Fruit fly (Drosophila melanogaster) whole organism, embryonic: ENCODE measurements around the gene Nf1.

Experiments used
- CG10543 ChIP-seq: fragments of 200-800 bp; sonication (Bioruptor generic); optimal IDR thresholded peaks from 3 replicates; lab custom pipeline; 2017; ENCODE audit warnings: missing biosample characterization, mild to moderate bottlenecking, missing genetic modification characterization, moderate library complexity
- CG11504 ChIP-seq: fragments of 200-800 bp; sonication (Bioruptor generic); optimal IDR thresholded peaks from 3 replicates; lab custom pipeline; 2019; ENCODE audit warnings: missing biosample characterization, mild to moderate bottlenecking, missing genetic modification characterization, moderate library complexity
- CG11560 ChIP-seq: fragments of 200-800 bp; sonication (Bioruptor generic); IDR thresholded peaks from 3 replicates; pipeline ENCODE4 v1.3.6; 2022; ENCODE audit warnings: missing biosample characterization, missing genetic modification characterization
- CG12071 ChIP-seq: fragments of 200-800 bp; sonication (Bioruptor generic); optimal IDR thresholded peaks from 3 replicates; lab custom pipeline; 2018; ENCODE audit warnings: missing biosample characterization, mild to moderate bottlenecking, missing genetic modification characterization
- CG13287 ChIP-seq: fragments of 200-800 bp; sonication (Bioruptor generic); IDR thresholded peaks from 2 replicates; pipeline ENCODE4 v1.3.6; 2022; ENCODE audit warnings: missing biosample characterization, missing genetic modification characterization; ENCODE audit not compliant: partially characterized antibody
- CG14710 ChIP-seq: fragments of 200-800 bp; sonication (Bioruptor generic); optimal IDR thresholded peaks from 3 replicates; lab custom pipeline; 2019; ENCODE audit warnings: missing biosample characterization, mild to moderate bottlenecking, missing genetic modification characterization, moderate library complexity
- CG15269 ChIP-seq: fragments of 200-800 bp; sonication (Bioruptor generic); optimal IDR thresholded peaks from 2 replicates; lab custom pipeline; 2018; ENCODE audit warnings: missing biosample characterization, mild to moderate bottlenecking, missing genetic modification characterization, moderate library complexity
- CG16813 ChIP-seq: fragments of 200-800 bp; sonication (Bioruptor generic); IDR thresholded peaks from 3 replicates; pipeline ENCODE4 v1.3.6; 2022; ENCODE audit warnings: missing biosample characterization, missing genetic modification characterization; ENCODE audit not compliant: partially characterized antibody
- CG17328 ChIP-seq: fragments of 200-800 bp; sonication (Bioruptor generic); IDR thresholded peaks from 2 replicates; pipeline ENCODE4 v1.3.6; 2022; ENCODE audit warnings: missing biosample characterization, missing genetic modification characterization
- CG17385 ChIP-seq: fragments of 200-800 bp; sonication (Bioruptor generic); optimal IDR thresholded peaks from 3 replicates; lab custom pipeline; 2018; ENCODE audit warnings: missing biosample characterization, mild to moderate bottlenecking, missing genetic modification characterization
- CG2712 ChIP-seq: fragments of 200-800 bp; optimal IDR thresholded peaks from 3 replicates; lab custom pipeline; 2019; ENCODE audit warnings: missing biosample characterization, mild to moderate bottlenecking, missing genetic modification characterization, moderate library complexity
- CG30403 ChIP-seq: fragments of 200-800 bp; sonication (Bioruptor generic); optimal IDR thresholded peaks from 3 replicates; lab custom pipeline; 2016; ENCODE audit warnings: missing biosample characterization, missing genetic modification characterization
- CG34376 ChIP-seq: fragments of 200-800 bp; sonication (Bioruptor generic); optimal IDR thresholded peaks from 2 replicates; lab custom pipeline; 2018; ENCODE audit warnings: missing biosample characterization, mild to moderate bottlenecking, missing genetic modification characterization
- CG34422 ChIP-seq: fragments of 200-800 bp; sonication (Bioruptor generic); IDR thresholded peaks from 3 replicates; pipeline ENCODE4 v1.3.6; 2022; ENCODE audit warnings: missing biosample characterization, missing genetic modification characterization
- CG4617 ChIP-seq: fragments of 200-800 bp; sonication (Bioruptor generic); optimal IDR thresholded peaks from 3 replicates; lab custom pipeline; 2016; ENCODE audit warnings: missing biosample characterization, missing genetic modification characterization, borderline replicate concordance
- CG6689 ChIP-seq: fragments of 200-800 bp; sonication (Bioruptor generic); IDR thresholded peaks from 2 replicates; pipeline ENCODE4 v1.3.6; 2022; ENCODE audit warnings: missing biosample characterization, missing genetic modification characterization
- CG8388 ChIP-seq: fragments of 200-800 bp; sonication (Bioruptor generic); optimal IDR thresholded peaks from 2 replicates; lab custom pipeline; 2019; ENCODE audit warnings: missing biosample characterization, mild to moderate bottlenecking, missing genetic modification characterization, moderate library complexity
- CG8924 ChIP-seq: fragments of 200-800 bp; optimal IDR thresholded peaks from 3 replicates; lab custom pipeline; 2019; ENCODE audit warnings: missing biosample characterization, mild to moderate bottlenecking, missing genetic modification characterization, moderate library complexity
- CG9727 ChIP-seq: fragments of 200-800 bp; sonication (Bioruptor generic); optimal IDR thresholded peaks from 3 replicates; lab custom pipeline; 2017; ENCODE audit warnings: missing biosample characterization, mild to moderate bottlenecking, missing genetic modification characterization
- D19A ChIP-seq: fragments of 200-800 bp; optimal IDR thresholded peaks from 3 replicates; lab custom pipeline; 2019; ENCODE audit warnings: missing biosample characterization, mild to moderate bottlenecking, missing genetic modification characterization, moderate library complexity
- D19B ChIP-seq: fragments of 200-800 bp; sonication (Bioruptor generic); optimal IDR thresholded peaks from 2 replicates; lab custom pipeline; 2017; ENCODE audit warnings: missing biosample characterization, mild to moderate bottlenecking, missing genetic modification characterization
- Dad ChIP-seq: fragments of 200-800 bp; sonication (Bioruptor generic); optimal IDR thresholded peaks from 3 replicates; lab custom pipeline; 2016; ENCODE audit warnings: missing biosample characterization, missing genetic modification characterization
- Hr78 ChIP-seq, 2 experiments: fragments of 200-800 bp in 1 of 2; fragments of >200 bp in 1 of 2; sonication (Bioruptor generic) in 1 of 2; optimal IDR thresholded peaks; 2 replicates each; lab custom pipeline; 2017 to 2019; ENCODE audit warnings: missing biosample characterization in 2 of 2, missing genetic modification characterization in 2 of 2, mild to moderate bottlenecking in 1 of 2, moderate library complexity in 1 of 2
- NC2α ChIP-seq: fragments of 200-800 bp; sonication (Bioruptor generic); optimal IDR thresholded peaks from 2 replicates; lab custom pipeline; 2016; ENCODE audit warnings: missing biosample characterization, missing genetic modification characterization
- NFAT ChIP-seq: fragments of 200-800 bp; sonication (Bioruptor generic); IDR thresholded peaks from 2 replicates; pipeline ENCODE4 v1.3.6; 2022; ENCODE audit warnings: missing biosample characterization, missing genetic modification characterization
- NK7.1 ChIP-seq: fragments of 200-800 bp; sonication (Bioruptor generic); optimal IDR thresholded peaks from 3 replicates; lab custom pipeline; 2016; ENCODE audit warnings: missing biosample characterization, missing genetic modification characterization
- Nf-YC ChIP-seq: fragments of 200-800 bp; optimal IDR thresholded peaks from 3 replicates; lab custom pipeline; 2019; ENCODE audit warnings: missing biosample characterization, mild to moderate bottlenecking, missing genetic modification characterization, moderate library complexity
- Rfx ChIP-seq: fragments of 200-800 bp; sonication (Bioruptor generic); IDR thresholded peaks from 2 replicates; pipeline ENCODE4 v1.3.6; 2022; ENCODE audit warnings: missing biosample characterization, missing genetic modification characterization
- Tbp ChIP-seq: fragments of >200 bp; optimal IDR thresholded peaks from 2 replicates; lab custom pipeline; 2018; ENCODE audit warnings: missing biosample characterization, missing genetic modification characterization
- ab ChIP-seq: fragments of 200-800 bp; sonication (Bioruptor generic); optimal IDR thresholded peaks from 2 replicates; lab custom pipeline; 2016; ENCODE audit warnings: missing biosample characterization, missing genetic modification characterization
- amos ChIP-seq: fragments of 200-800 bp; sonication (Bioruptor generic); IDR thresholded peaks from 2 replicates; pipeline ENCODE4 v1.3.6; 2022; ENCODE audit warnings: missing biosample characterization, missing genetic modification characterization; ENCODE audit not compliant: partially characterized antibody
- corto ChIP-seq: fragments of 200-800 bp; sonication (Bioruptor generic); optimal IDR thresholded peaks from 2 replicates; lab custom pipeline; 2016; ENCODE audit warnings: missing biosample characterization, mild to moderate bottlenecking, missing genetic modification characterization, moderate library complexity
- disco-r ChIP-seq: fragments of 200-800 bp; sonication (Bioruptor generic); optimal IDR thresholded peaks from 2 replicates; lab custom pipeline; 2016; ENCODE audit warnings: missing biosample characterization, missing genetic modification characterization
- dmrt11E ChIP-seq: fragments of 200-800 bp; sonication (Bioruptor generic); optimal IDR thresholded peaks from 3 replicates; lab custom pipeline; 2018; ENCODE audit warnings: missing biosample characterization, mild to moderate bottlenecking, missing genetic modification characterization, moderate library complexity
- gcm ChIP-seq: fragments of 200-800 bp; sonication (Bioruptor generic); optimal IDR thresholded peaks from 2 replicates; lab custom pipeline; 2019; ENCODE audit warnings: missing biosample characterization, mild to moderate bottlenecking, missing genetic modification characterization, moderate library complexity
- h ChIP-seq: fragments of >200 bp; optimal IDR thresholded peaks from 2 replicates; lab custom pipeline; 2017
- hb ChIP-seq: fragments of 200-800 bp; sonication (Bioruptor generic); IDR thresholded peaks from 3 replicates; pipeline ENCODE4 v1.3.6; 2022; ENCODE audit warnings: missing biosample characterization, missing genetic modification characterization; ENCODE audit not compliant: partially characterized antibody
- ken ChIP-seq: fragments of 200-800 bp; sonication (Bioruptor generic); IDR thresholded peaks from 3 replicates; pipeline ENCODE4 v1.3.6; 2022; ENCODE audit warnings: missing biosample characterization, missing genetic modification characterization
- mirr ChIP-seq: fragments of 200-800 bp; sonication (Bioruptor generic); optimal IDR thresholded peaks from 3 replicates; lab custom pipeline; 2018; ENCODE audit warnings: missing biosample characterization, mild to moderate bottlenecking, missing genetic modification characterization
- pan ChIP-seq, 4 experiments: fragments of >200 bp in 3 of 4; fragments of 200-800 bp in 1 of 4; sonication (Bioruptor generic) in 1 of 4; optimal IDR thresholded peaks in 3 of 4; IDR thresholded peaks in 1 of 4; 2 replicates each; pipeline versions ENCODE4 v1.3.6 to Lab custom; 2017 to 2022; ENCODE audit warnings: missing biosample characterization in 2 of 4, missing genetic modification characterization in 2 of 4, mixed read lengths in 1 of 4
- sima ChIP-seq: fragments of 200-800 bp; sonication (Bioruptor generic); optimal IDR thresholded peaks from 2 replicates; lab custom pipeline; 2016; ENCODE audit warnings: missing biosample characterization, missing genetic modification characterization
- slou ChIP-seq: fragments of 200-800 bp; sonication (Bioruptor generic); optimal IDR thresholded peaks from 3 replicates; lab custom pipeline; 2016; ENCODE audit warnings: missing biosample characterization, missing genetic modification characterization
- stc ChIP-seq: fragments of 200-800 bp; sonication (Bioruptor generic); IDR thresholded peaks from 2 replicates; pipeline ENCODE4 v1.3.6; 2022; ENCODE audit warnings: missing biosample characterization, missing genetic modification characterization
- sug ChIP-seq: fragments of 200-800 bp; optimal IDR thresholded peaks from 2 replicates; lab custom pipeline; 2019; ENCODE audit warnings: missing biosample characterization, mild to moderate bottlenecking, missing genetic modification characterization, moderate library complexity
- tll ChIP-seq, 2 experiments: fragments of 200-800 bp in 1 of 2; fragments of >200 bp in 1 of 2; sonication (Bioruptor generic) in 1 of 2; optimal IDR thresholded peaks; 2 replicates each; lab custom pipeline; 2017 to 2019; ENCODE audit warnings: missing biosample characterization in 2 of 2, missing genetic modification characterization in 2 of 2, mild to moderate bottlenecking in 1 of 2, moderate library complexity in 1 of 2
- twi ChIP-seq: fragments of 200-800 bp; optimal IDR thresholded peaks from 2 replicates; lab custom pipeline; 2019; ENCODE audit warnings: missing biosample characterization, mild to moderate bottlenecking, missing genetic modification characterization, moderate library complexity

Nf1 gene

DNA sequence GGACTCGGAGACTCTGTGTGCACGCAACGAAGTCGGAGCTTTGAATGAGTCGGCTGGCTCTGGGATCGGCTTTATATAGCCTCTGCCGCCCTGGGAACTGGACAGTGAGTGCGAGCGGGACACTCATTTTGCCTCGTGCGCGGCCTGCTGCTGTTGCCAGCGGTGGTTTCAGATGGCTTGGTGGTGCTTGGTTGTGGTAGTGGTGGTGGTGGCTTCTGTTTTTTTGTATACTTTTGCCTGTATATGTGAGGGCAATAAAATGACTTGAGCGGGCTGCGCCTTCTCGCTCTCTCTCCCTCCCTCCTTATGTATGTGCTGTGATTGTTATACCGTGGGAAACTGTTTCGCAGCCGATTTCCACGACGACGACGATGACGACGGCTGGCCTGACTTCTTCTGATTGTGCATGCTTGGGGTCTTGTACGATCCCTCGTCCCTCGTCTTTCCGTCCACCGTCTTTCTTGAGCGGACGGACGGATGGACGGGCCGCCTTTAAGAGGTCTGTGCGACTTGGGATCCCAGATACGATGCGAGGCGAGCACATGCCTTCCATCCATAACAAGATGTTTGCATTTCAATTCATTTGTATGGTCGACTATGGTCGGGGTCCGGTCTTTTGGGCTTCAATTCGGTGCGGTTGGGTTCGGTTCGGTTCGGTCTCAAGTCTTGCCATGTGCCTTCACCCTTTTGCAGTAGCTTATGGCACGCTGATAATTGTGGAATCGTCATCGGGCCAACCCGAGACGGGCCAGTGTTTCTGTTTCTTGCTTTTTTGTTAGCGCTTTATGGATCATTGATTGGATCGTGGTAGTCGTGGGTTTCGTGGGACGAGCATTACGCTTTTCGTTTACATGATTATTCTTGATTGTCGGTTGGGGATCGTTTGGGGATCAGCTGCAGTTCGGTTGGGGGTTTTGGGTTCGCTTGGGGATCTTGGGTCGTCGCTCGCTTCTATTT is 23.4 kb downstream of the Nf1 start (continued):
- TF ChIP-seq NK7.1 (GFP tag; lab: Kevin White, UChicago), result peak; percentile 23
- TF ChIP-seq ken, result peak; percentile 51; the same call in 1 of the 3 replicates
- peak; percentile 40 for TF ChIP-seq CG2712 (tag; lab: Kevin White, UChicago)
- peak; percentile 42; the same call in 1 of the 2 replicates for TF ChIP-seq amos
- peak; percentile 76 for TF ChIP-seq sug (tag; lab: Kevin White, UChicago)
- no peak for TF ChIP-seq ab (GFP tag; lab: Kevin White, UChicago)
- TF ChIP-seq CG6689, result 0 out of 2 replicates have a peak, but pooled peaks have one; percentile 14
- TF ChIP-seq sima (GFP tag; lab: Kevin White, UChicago), result no peak
- peak; percentile 69 for TF ChIP-seq h (lab: Kevin White, UChicago)
- peak; percentile 7 for TF ChIP-seq CG8388 (GFP tag; lab: Kevin White, UChicago)
- no peak for TF ChIP-seq CG12071 (GFP tag; lab: Kevin White, UChicago)
- TF ChIP-seq CG34376 (GFP tag; lab: Kevin White, UChicago), result no peak
- peak; percentile 21; the same call in 1 of the 2 replicates for TF ChIP-seq CG13287 (GFP tag; lab: Robert Waterston, UW)
- TF ChIP-seq corto (GFP tag; lab: Kevin White, UChicago), result peak; percentile 23
- peak in 1 of 2 experiments; percentile 74 for TF ChIP-seq Hr78 (GFP tag; optimal IDR thresholded peaks at IDR 0.05; lab: Kevin White, UChicago)
- TF ChIP-seq CG11560, result no peak
- peak; percentile 49 for TF ChIP-seq NC2α
- no peak for TF ChIP-seq D19B
- TF ChIP-seq stc (GFP tag; lab: Robert Waterston, UW), result no peak
- TF ChIP-seq hb (GFP tag; lab: Robert Waterston, UW), result no peak
- no peak for TF ChIP-seq CG16813 (GFP tag; lab: Robert Waterston, UW)
- peak; percentile 0 for TF ChIP-seq dmrt11E
- peak in 1 of 2 experiments; percentile 86 for TF ChIP-seq tll (GFP tag; optimal IDR thresholded peaks at IDR 0.05; lab: Kevin White, UChicago)
- TF ChIP-seq disco-r (GFP tag; lab: Kevin White, UChicago), result no peak
- peak; percentile 11 for TF ChIP-seq CG14710
- TF ChIP-seq NFAT (GFP tag; lab: Robert Waterston, UW), result 0 out of 2 replicates have a peak, but pooled peaks have one; percentile 39
- peak; percentile 97 for TF ChIP-seq Tbp
- TF ChIP-seq Rfx (GFP tag; lab: Robert Waterston, UW), result no peak
- peak; percentile 34 for TF ChIP-seq CG9727 (GFP tag; lab: Kevin White, UChicago)
- no peak for TF ChIP-seq CG30403 (GFP tag; lab: Kevin White, UChicago)
- no peak for TF ChIP-seq Dad (GFP tag; lab: Kevin White, UChicago)
- TF ChIP-seq CG15269, result peak; percentile 50
- peak; percentile 80 for TF ChIP-seq gcm (GFP tag; lab: Kevin White, UChicago)
- peak; percentile 97 for TF ChIP-seq CG10543 (GFP tag; lab: Kevin White, UChicago)
- TF ChIP-seq CG11504 (tag; lab: Kevin White, UChicago), result peak; percentile 45
- peak; percentile 91 for TF ChIP-seq twi (tag; lab: Kevin White, UChicago)
- peak; percentile 19 for TF ChIP-seq D19A (tag; lab: Kevin White, UChicago)
- TF ChIP-seq mirr (GFP tag; lab: Kevin White, UChicago), result peak; percentile 55
- TF ChIP-seq CG8924 (tag; lab: Kevin White, UChicago), result peak; percentile 29
- 0 out of 3 replicates have a peak, but pooled peaks have one; percentile 25 for TF ChIP-seq CG34422 (GFP tag; lab: Robert Waterston, UW)
- TF ChIP-seq pan (optimal IDR thresholded peaks at IDR 0.05; lab: Kevin White, UChicago), result no peak
- TF ChIP-seq pan (GFP tag; optimal IDR thresholded peaks at IDR 0.05 in 1 of 2, IDR thresholded peaks at IDR 0.05 in 1 of 2), result no peak
- TF ChIP-seq Nf-YC (tag; lab: Kevin White, UChicago), result peak; percentile 68
- TF ChIP-seq slou (GFP tag; lab: Kevin White, UChicago), result no peak
- TF ChIP-seq CG4617 (GFP tag; lab: Kevin White, UChicago), result no peak
- peak; percentile 33 for TF ChIP-seq CG17385 (GFP tag; lab: Kevin White, UChicago)
- TF ChIP-seq CG17328 (GFP tag; lab: Robert Waterston, UW), result peak; percentile 38; the same call in 1 of the 2 replicates
